Worm (Caenorhabditis elegans) whole organism, young adult: ENCODE measurements around the gene col-111.
A peak's percentile ranks its signal among the peaks of the same experiment; 100 is the strongest.

Experiments
- B0261.1 ChIP-seq: sonication (generic microtip); optimal IDR thresholded peaks from 2 replicates; lab custom pipeline; 2016; ENCODE audit warnings: mild to moderate bottlenecking, missing genetic modification characterization, moderate library complexity, missing compliant biosample characterization
- C06A6.2 ChIP-seq: fragments of 200-800 bp; sonication (Bioruptor generic); conservative IDR thresholded peaks from 2 replicates; pipeline ENCODE4 v1.3.6; 2022; ENCODE audit warnings: missing genetic modification characterization, missing compliant biosample characterization
- C17E4.6 ChIP-seq: fragments of 200-800 bp; sonication (Bioruptor generic); IDR thresholded peaks from 2 replicates; pipeline ENCODE4 v1.3.6; 2022; ENCODE audit warnings: missing genetic modification reagents, missing genetic modification characterization, missing compliant biosample characterization
- D2030.7 ChIP-seq: fragments of 200-800 bp; sonication (Bioruptor generic); IDR thresholded peaks from 2 replicates; pipeline ENCODE4 v1.3.6; 2022; ENCODE audit warnings: missing genetic modification reagents, missing genetic modification characterization, missing compliant biosample characterization
- F22D6.2 ChIP-seq: sonication (generic microtip); optimal IDR thresholded peaks from 2 replicates; lab custom pipeline; 2016; ENCODE audit warnings: mild to moderate bottlenecking, missing genetic modification characterization, missing compliant biosample characterization
- F39B2.1 ChIP-seq: fragments of 200-800 bp; sonication (Bioruptor generic); IDR thresholded peaks from 2 replicates; pipeline ENCODE4 v1.3.6; 2022; ENCODE audit warnings: missing genetic modification reagents, missing genetic modification characterization, missing compliant biosample characterization
- F49E8.2 ChIP-seq: sonication (generic microtip); optimal IDR thresholded peaks from 3 replicates; lab custom pipeline; 2017; ENCODE audit warnings: missing genetic modification characterization, mild to moderate bottlenecking, missing compliant biosample characterization, antibody characterized with exemption, moderate library complexity; ENCODE audit not compliant: insufficient read depth
- T26A5.8 ChIP-seq: sonication (generic microtip); optimal IDR thresholded peaks from 2 replicates; lab custom pipeline; 2016; ENCODE audit warnings: missing genetic modification characterization, missing compliant biosample characterization
- Y53F4B.3 ChIP-seq: fragments of 200-800 bp; sonication (Bioruptor generic); IDR thresholded peaks from 2 replicates; pipeline ENCODE4 v1.3.6; 2022; ENCODE audit warnings: missing genetic modification reagents, missing genetic modification characterization, missing compliant biosample characterization
- Y53G8AR.9 ChIP-seq: fragments of 200-800 bp; sonication (Bioruptor generic); conservative IDR thresholded peaks from 2 replicates; pipeline ENCODE4 v1.3.6; 2022; ENCODE audit warnings: missing genetic modification reagents, missing genetic modification characterization, missing compliant biosample characterization
- Y56A3A.18 ChIP-seq: fragments of 200-800 bp; sonication (Bioruptor generic); IDR thresholded peaks from 2 replicates; pipeline ENCODE4 v1.3.6; 2022; ENCODE audit warnings: missing genetic modification reagents, missing genetic modification characterization, missing compliant biosample characterization
- Y95B8A.8 ChIP-seq: fragments of 200-800 bp; sonication (Bioruptor generic); IDR thresholded peaks from 2 replicates; pipeline ENCODE4 v1.3.6; 2022; ENCODE audit warnings: missing genetic modification reagents, missing genetic modification characterization, missing compliant biosample characterization
- ama-1 ChIP-seq, 3 experiments: fragments of 150-350 bp in 1 of 3; sonication (generic microtip) in 2 of 3; optimal IDR thresholded peaks; 2 replicates each; lab custom pipeline; 2014 to 2018; ENCODE audit warnings: missing biosample characterization in 2 of 3, missing genetic modification characterization in 2 of 3, missing genetic modification reagents in 2 of 3
- atf-7 ChIP-seq: sonication (generic microtip); optimal IDR thresholded peaks from 2 replicates; lab custom pipeline; 2017; ENCODE audit warnings: mild to moderate bottlenecking, missing genetic modification characterization, missing compliant biosample characterization
- athp-1 ChIP-seq: sonication (generic microtip); optimal IDR thresholded peaks from 2 replicates; lab custom pipeline; 2017; ENCODE audit warnings: mild to moderate bottlenecking, missing genetic modification characterization, missing compliant biosample characterization
- attf-5 ChIP-seq: fragments of 200-800 bp; sonication (Bioruptor generic); optimal IDR thresholded peaks from 2 replicates; lab custom pipeline; 2018; ENCODE audit warnings: mild to moderate bottlenecking, missing genetic modification characterization, missing compliant biosample characterization
- bed-2 ChIP-seq: fragments of 200-800 bp; sonication (Bioruptor generic); IDR thresholded peaks from 2 replicates; pipeline ENCODE4 v1.3.6; 2022; ENCODE audit warnings: missing genetic modification reagents, missing genetic modification characterization, missing compliant biosample characterization
- cebp-1 ChIP-seq, 2 experiments: fragments of 200-800 bp in 1 of 2; sonication (Bioruptor generic) in 1 of 2; sonication (generic microtip) in 1 of 2; IDR thresholded peaks in 1 of 2; optimal IDR thresholded peaks in 1 of 2; 2 replicates each; pipeline versions ENCODE4 v1.3.6 to Lab custom; 2017 to 2022; ENCODE audit warnings: missing compliant biosample characterization in 2 of 2, missing genetic modification characterization in 2 of 2, mild to moderate bottlenecking in 1 of 2, missing genetic modification reagents in 1 of 2, moderate library complexity in 1 of 2
- ceh-91 ChIP-seq: fragments of 200-800 bp; sonication (Bioruptor generic); IDR thresholded peaks from 2 replicates; pipeline ENCODE4 v1.3.6; 2022; ENCODE audit warnings: missing genetic modification reagents, missing genetic modification characterization, missing compliant biosample characterization
- chd-7 ChIP-seq: sonication (generic microtip); optimal IDR thresholded peaks from 2 replicates; lab custom pipeline; 2016; ENCODE audit warnings: mild to moderate bottlenecking, missing genetic modification characterization, moderate library complexity, missing compliant biosample characterization
- dpff-1 ChIP-seq: sonication (generic microtip); optimal IDR thresholded peaks from 2 replicates; lab custom pipeline; 2017; ENCODE audit warnings: mild to moderate bottlenecking, missing genetic modification characterization, missing compliant biosample characterization
- efl-1 ChIP-seq: fragments of 150-350 bp; optimal IDR thresholded peaks from 2 replicates; lab custom pipeline; 2014; ENCODE audit warnings: missing biosample characterization, missing genetic modification reagents, missing genetic modification characterization
- egrh-3 ChIP-seq: fragments of 200-800 bp; sonication (Bioruptor generic); IDR thresholded peaks from 2 replicates; pipeline ENCODE4 v1.3.6; 2022; ENCODE audit warnings: missing genetic modification reagents, missing genetic modification characterization, missing compliant biosample characterization
- gei-17 ChIP-seq: fragments of 200-800 bp; sonication (Bioruptor generic); optimal IDR thresholded peaks from 2 replicates; lab custom pipeline; 2018; ENCODE audit warnings: mild to moderate bottlenecking, missing genetic modification characterization, missing compliant biosample characterization
- hlh-12 ChIP-seq: sonication (generic microtip); optimal IDR thresholded peaks from 2 replicates; lab custom pipeline; 2016; ENCODE audit warnings: missing genetic modification characterization, missing compliant biosample characterization
- hlh-26 ChIP-seq: fragments of 200-800 bp; sonication (Bioruptor generic); conservative IDR thresholded peaks from 2 replicates; pipeline ENCODE4 v1.3.6; 2022; ENCODE audit warnings: missing genetic modification reagents, missing genetic modification characterization, missing compliant biosample characterization
- hmg-20 ChIP-seq: fragments of 200-800 bp; sonication (Bioruptor generic); IDR thresholded peaks from 2 replicates; pipeline ENCODE4 v1.3.6; 2022; ENCODE audit warnings: missing genetic modification reagents, missing genetic modification characterization, missing compliant biosample characterization
- lin-54 ChIP-seq: fragments of 200-800 bp; sonication (Bioruptor generic); optimal IDR thresholded peaks from 2 replicates; lab custom pipeline; 2018; ENCODE audit warnings: mild to moderate bottlenecking, missing genetic modification characterization, missing compliant biosample characterization
- lsy-27 ChIP-seq: sonication (generic microtip); optimal IDR thresholded peaks from 2 replicates; lab custom pipeline; 2017; ENCODE audit warnings: missing genetic modification characterization, mild to moderate bottlenecking, missing compliant biosample characterization, antibody characterized with exemption, missing genotype, borderline replicate concordance; ENCODE audit not compliant: insufficient read depth
- madf-3 ChIP-seq: fragments of 200-800 bp; sonication (Bioruptor generic); IDR thresholded peaks from 2 replicates; pipeline ENCODE4 v1.3.6; 2022; ENCODE audit warnings: missing genetic modification reagents, missing genetic modification characterization, missing compliant biosample characterization
- mel-28 ChIP-seq: sonication (generic microtip); optimal IDR thresholded peaks from 2 replicates; lab custom pipeline; 2016; ENCODE audit warnings: borderline replicate concordance, mild to moderate bottlenecking, missing genetic modification characterization, missing compliant biosample characterization
- nhr-120 ChIP-seq: fragments of 200-800 bp; sonication (Bioruptor generic); IDR thresholded peaks from 2 replicates; pipeline ENCODE4 v1.3.6; 2022; ENCODE audit warnings: missing genetic modification characterization, missing compliant biosample characterization
- nhr-27 ChIP-seq: fragments of 200-800 bp; sonication (Bioruptor generic); optimal IDR thresholded peaks from 2 replicates; lab custom pipeline; 2018; ENCODE audit warnings: mild to moderate bottlenecking, missing genetic modification characterization, moderate library complexity, missing compliant biosample characterization
- rec-8 ChIP-seq, 2 experiments: sonication (generic microtip); optimal IDR thresholded peaks; 2 replicates each; lab custom pipeline; 2016; ENCODE audit warnings: mild to moderate bottlenecking in 2 of 2, missing genetic modification characterization in 2 of 2, missing genetic modification reagents in 2 of 2, missing genotype in 2 of 2, missing biosample characterization in 1 of 2, missing compliant biosample characterization in 1 of 2, moderate library complexity in 1 of 2
- sea-2 ChIP-seq: fragments of 200-800 bp; sonication (Bioruptor generic); IDR thresholded peaks from 2 replicates; pipeline ENCODE4 v1.3.6; 2022; ENCODE audit warnings: missing genetic modification characterization, missing compliant biosample characterization
- somi-1 ChIP-seq: fragments of 200-800 bp; sonication (Bioruptor generic); optimal IDR thresholded peaks from 2 replicates; lab custom pipeline; 2018; ENCODE audit warnings: mild to moderate bottlenecking, missing genetic modification characterization, missing compliant biosample characterization
- sptf-2 ChIP-seq: fragments of 200-800 bp; sonication (Bioruptor generic); optimal IDR thresholded peaks from 2 replicates; lab custom pipeline; 2018; ENCODE audit warnings: mild to moderate bottlenecking, missing genetic modification characterization, missing compliant biosample characterization
- tbx-9 ChIP-seq: sonication (generic microtip); optimal IDR thresholded peaks from 2 replicates; lab custom pipeline; 2016; ENCODE audit warnings: borderline replicate concordance, missing genetic modification characterization, inconsistent platforms, missing compliant biosample characterization
- tlf-1 ChIP-seq: fragments of 200-800 bp; sonication (Bioruptor generic); optimal IDR thresholded peaks from 2 replicates; lab custom pipeline; 2018; ENCODE audit warnings: mild to moderate bottlenecking, missing genetic modification characterization, missing compliant biosample characterization
- unc-62 ChIP-seq: fragments of 150-350 bp; optimal IDR thresholded peaks from 2 replicates; lab custom pipeline; 2014; ENCODE audit warnings: missing biosample characterization, missing genetic modification reagents, missing genetic modification characterization
- zfh-2 ChIP-seq: fragments of 200-800 bp; sonication (Bioruptor generic); conservative IDR thresholded peaks from 2 replicates; pipeline ENCODE4 v1.3.6; 2022; ENCODE audit warnings: missing genetic modification reagents, missing genetic modification characterization, missing compliant biosample characterization
- zim-3 ChIP-seq: sonication (generic microtip); optimal IDR thresholded peaks from 2 replicates; lab custom pipeline; 2017; ENCODE audit warnings: mild to moderate bottlenecking, missing genetic modification characterization, moderate library complexity, missing compliant biosample characterization
- ztf-3 ChIP-seq: fragments of 200-800 bp; sonication (Bioruptor generic); optimal IDR thresholded peaks from 2 replicates; lab custom pipeline; 2018; ENCODE audit warnings: mild to moderate bottlenecking, missing genetic modification characterization, missing compliant biosample characterization
- ztf-6 ChIP-seq: fragments of 200-800 bp; sonication (Bioruptor generic); IDR thresholded peaks from 2 replicates; pipeline ENCODE4 v1.3.6; 2022; ENCODE audit warnings: missing genetic modification reagents, missing genetic modification characterization, missing compliant biosample characterization

Gene col-111

ce11 chrIV:4653708-4654107 lies 4.1 kb downstream of the col-111 start (continued):
- no peak for TF ChIP-seq F39B2.1
- no peak for TF ChIP-seq hmg-20 (GFP tag; lab: Robert Waterston, UW)
- TF ChIP-seq Y95B8A.8 (GFP tag; lab: Robert Waterston, UW): no peak
- TF ChIP-seq madf-3 (GFP tag; lab: Robert Waterston, UW): 0 out of 2 replicates have a peak, but pooled peaks have one; percentile 20
- TF ChIP-seq Y56A3A.18 (GFP tag; lab: Robert Waterston, UW): no peak
- no peak for TF ChIP-seq B0261.1 (tag; lab: Kevin White, UChicago)
- TF ChIP-seq Y53G8AR.9 (GFP tag; lab: Robert Waterston, UW): 0 out of 2 replicates have a peak, but pooled peaks have one; percentile 53
- peak; percentile 42; the same call in 1 of the 2 replicates for TF ChIP-seq C17E4.6 (GFP tag; lab: Robert Waterston, UW)
- TF ChIP-seq unc-62 (GFP tag; lab: Kevin White, UChicago): no peak
- TF ChIP-seq somi-1 (GFP tag; lab: Kevin White, UChicago): no peak
- TF ChIP-seq ztf-3 (GFP tag; lab: Kevin White, UChicago): no peak
- TF ChIP-seq bed-2: no peak
- no peak for TF ChIP-seq gei-17 (GFP tag; lab: Kevin White, UChicago)
- no peak for TF ChIP-seq T26A5.8 (tag; lab: Kevin White, UChicago)
- TF ChIP-seq ztf-6 (GFP tag; lab: Robert Waterston, UW): no peak
- TF ChIP-seq ceh-91 (GFP tag; lab: Robert Waterston, UW): peak; percentile 87
- TF ChIP-seq lin-54: peak; percentile 63
- TF ChIP-seq, all 124 proteins: peak for 29

ce11 chrIV:4652962-4653361 lies 4.8 kb downstream of the col-111 start, which contains the start of gene psr-1:
Gene psr-1, plus strand, starts transcription at chrIV:4653262.
- TF ChIP-seq nhr-120 (GFP tag; lab: Robert Waterston, UW) (no peak), tbx-9 (tag; lab: Kevin White, UChicago) (no peak), dpff-1 (tag; lab: Kevin White, UChicago) (no peak), rec-8 (tag; optimal IDR thresholded peaks at IDR 0.05; lab: Kevin White, UChicago) (no peak), sptf-2 (GFP tag; lab: Kevin White, UChicago) (no peak), hlh-26 (GFP tag; lab: Robert Waterston, UW) (no peak), F22D6.2 (tag; lab: Kevin White, UChicago) (no peak), F49E8.2 (tag; lab: Kevin White, UChicago) (no peak), Y95B8A.8 (GFP tag; lab: Robert Waterston, UW) (no peak), hmg-20 (GFP tag; lab: Robert Waterston, UW) (no peak), zim-3 (no peak), C06A6.2 (GFP tag; lab: Robert Waterston, UW) (no peak), chd-7 (tag; lab: Kevin White, UChicago) (no peak)
- TF ChIP-seq, all 124 proteins: peak for 0

DNA sequence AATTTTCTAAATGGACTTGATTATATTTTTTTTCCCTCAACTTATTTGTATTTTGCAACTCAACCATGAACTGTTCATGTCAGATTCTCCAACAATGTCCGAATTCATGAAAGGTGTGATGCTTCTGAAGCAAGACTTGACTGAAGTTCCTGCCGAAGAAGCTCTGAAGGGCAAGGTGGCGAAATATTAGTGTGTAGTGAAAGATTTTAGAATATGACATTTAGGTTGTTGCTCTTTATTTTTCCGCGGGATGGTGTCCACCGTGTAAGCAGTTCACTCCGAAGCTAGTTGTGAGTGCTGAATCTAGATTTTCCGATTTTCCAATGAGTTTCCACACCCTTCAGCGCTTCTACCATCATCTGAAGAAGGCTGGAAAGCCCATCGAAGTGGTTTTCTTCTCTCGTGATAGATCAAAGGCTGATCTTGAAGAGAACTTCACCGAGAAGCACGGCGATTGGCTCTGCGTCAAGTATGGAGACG lies 5.4 kb downstream of the col-111 start, which contains the start of gene F29B9.5:
F29B9.5 (plus strand) TSS at position 51 of the 480 bp plus-strand sequence.
- TF ChIP-seq lsy-27 (tag; lab: Kevin White, UChicago) (no peak), D2030.7 (GFP tag; lab: Robert Waterston, UW) (0 out of 2 replicates have a peak, but pooled peaks have one; percentile 9), zfh-2 (no peak), B0261.1 (tag; lab: Kevin White, UChicago) (no peak), efl-1 (GFP tag; lab: Kevin White, UChicago) (no peak), egrh-3 (no peak), ama-1 (optimal IDR thresholded peaks at IDR 0.05; lab: Kevin White, UChicago) (peak; percentile 62), ama-1 (GFP tag; optimal IDR thresholded peaks at IDR 0.05; lab: Kevin White, UChicago) (no peak), C17E4.6 (GFP tag; lab: Robert Waterston, UW) (no peak), Y95B8A.8 (GFP tag; lab: Robert Waterston, UW) (0 out of 2 replicates have a peak, but pooled peaks have one; percentile 10), nhr-27 (no peak), tlf-1 (GFP tag; lab: Kevin White, UChicago) (peak; percentile 6), F39B2.1 (peak; percentile 9; the same call in 1 of the 2 replicates), cebp-1 (GFP tag; IDR thresholded peaks at IDR 0.05; lab: Robert Waterston, UW) (no peak), cebp-1 (tag; optimal IDR thresholded peaks at IDR 0.05; lab: Kevin White, UChicago) (peak; percentile 4), mel-28 (tag; lab: Kevin White, UChicago) (no peak), atf-7 (tag; lab: Kevin White, UChicago) (peak; percentile 13), athp-1 (tag; lab: Kevin White, UChicago) (no peak), attf-5 (GFP tag; lab: Kevin White, UChicago) (no peak), hlh-12 (tag; lab: Kevin White, UChicago) (no peak), sea-2 (no peak), Y53F4B.3 (GFP tag; lab: Robert Waterston, UW) (no peak)
